Worm (Caenorhabditis elegans): ENCODE results near the gene madd-2.
"Not testable (repeated sequence)": the region's sequence is repeated elsewhere in the genome, so short reads cannot be mapped to it uniquely, and the experiment has no call there.

The madd-2 gene

ce11 chrV:1197064-1197724, 38.1 kb downstream of the madd-2 start:
- peak; percentile 66 for TF ChIP-seq unc-55 (GFP tag; optimal IDR thresholded peaks at IDR 0.05)
- peak; percentile 65 for TF ChIP-seq gmeb-1 (tag; optimal IDR thresholded peaks at IDR 0.05)
- peak in 1 of 2 experiments; percentile 47 for TF ChIP-seq lsy-2 (tag; optimal IDR thresholded peaks at IDR 0.05)
- peak; percentile 8 for TF ChIP-seq sma-9 (GFP tag; optimal IDR thresholded peaks at IDR 0.05)
- not testable (repeated sequence) for TF ChIP-seq sma-9 (tag; optimal IDR thresholded peaks at IDR 0.05)
- TF ChIP-seq lin-13 (GFP tag; optimal IDR thresholded peaks at IDR 0.05), result peak; percentile 49
- TF ChIP-seq crh-2 (tag; optimal IDR thresholded peaks at IDR 0.05), result peak; percentile 22
- TF ChIP-seq C34F6.9 (tag; optimal IDR thresholded peaks at IDR 0.05), result peak; percentile 42
- TF ChIP-seq nhr-129 (tag; optimal IDR thresholded peaks at IDR 0.05), result peak; percentile 38
- peak; percentile 55 for TF ChIP-seq sma-3 (GFP tag; optimal IDR thresholded peaks at IDR 0.05)
- peak; percentile 49 for TF ChIP-seq F13H6.1 (tag; optimal IDR thresholded peaks at IDR 0.05)

ce11 chrV:1195995-1196394, 39.3 kb downstream of the madd-2 start, which contains the start of the genes wrb-1 and Y50D4A.4:
wrb-1 (plus strand) TSS chrV:1196072.
Y50D4A.4 (minus strand) TSS chrV:1196127.
- TF ChIP-seq snpc-4 (tag; optimal IDR thresholded peaks at IDR 0.05) (peak; percentile 24), sem-4 (tag; optimal IDR thresholded peaks at IDR 0.05) (peak; percentile 54), unc-62 (GFP tag; optimal IDR thresholded peaks at IDR 0.05) (no peak), nhr-237 (tag; optimal IDR thresholded peaks at IDR 0.05) (no peak), nhr-21 (tag; optimal IDR thresholded peaks at IDR 0.05) (peak; percentile 55), ceh-82 (tag; optimal IDR thresholded peaks at IDR 0.05) (no peak), C34F6.9 (tag; optimal IDR thresholded peaks at IDR 0.05) (peak; percentile 85), crh-2 (tag; optimal IDR thresholded peaks at IDR 0.05) (peak; percentile 54), F13H6.1 (tag; optimal IDR thresholded peaks at IDR 0.05) (peak; percentile 15), skn-1 (tag; optimal IDR thresholded peaks at IDR 0.05) (peak; percentile 27), sma-3 (GFP tag; optimal IDR thresholded peaks at IDR 0.05) (peak; percentile 75), lin-13 (GFP tag; optimal IDR thresholded peaks at IDR 0.05) (peak; percentile 77), nhr-25 (tag; optimal IDR thresholded peaks at IDR 0.05) (peak; percentile 51), fos-1 (tag; optimal IDR thresholded peaks at IDR 0.05) (peak; percentile 18), unc-55 (GFP tag; optimal IDR thresholded peaks at IDR 0.05) (peak; percentile 85), gmeb-1 (tag; optimal IDR thresholded peaks at IDR 0.05) (peak; percentile 83), lsy-2 (tag; optimal IDR thresholded peaks at IDR 0.05) (peak; percentile 45 to 83), elt-1 (tag; optimal IDR thresholded peaks at IDR 0.05) (no peak), ztf-4 (tag; optimal IDR thresholded peaks at IDR 0.05) (peak; percentile 6)

- TF ChIP-seq elt-3 (tag; optimal IDR thresholded peaks at IDR 0.05), result no peak
- peak; percentile 19 for TF ChIP-seq fos-1 (tag; optimal IDR thresholded peaks at IDR 0.05)
These were observed 56.0 kb downstream of the madd-2 start, which contains the start of gene F25A2.1 for ce11 chrV:1179279-1179678. F25A2.1 (plus strand) TSS chrV:1179579.

- TF ChIP-seq lin-11 (tag; optimal IDR thresholded peaks at IDR 0.05), result no peak
- TF ChIP-seq R02D3.7 (tag; optimal IDR thresholded peaks at IDR 0.05), result no peak
- peak; percentile 92 for TF ChIP-seq fos-1 (tag; optimal IDR thresholded peaks at IDR 0.05)
- no peak for TF ChIP-seq egl-27 (tag; optimal IDR thresholded peaks at IDR 0.05)
- TF ChIP-seq nhr-12 (tag; optimal IDR thresholded peaks at IDR 0.05), result no peak
- no peak for TF ChIP-seq F13H6.1 (tag; optimal IDR thresholded peaks at IDR 0.05)
- peak; percentile 57 for TF ChIP-seq crh-2 (tag; optimal IDR thresholded peaks at IDR 0.05)
- no peak for TF ChIP-seq lsy-2 (tag; optimal IDR thresholded peaks at IDR 0.05)
- no peak for TF ChIP-seq peb-1 (tag; optimal IDR thresholded peaks at IDR 0.05)
- TF ChIP-seq sma-9 (GFP tag; optimal IDR thresholded peaks at IDR 0.05), result peak; percentile 60
- TF ChIP-seq sma-9 (tag; optimal IDR thresholded peaks at IDR 0.05), result no peak
- no peak for TF ChIP-seq ztf-1 (GFP tag; conservative IDR thresholded peaks at IDR 0.05)
- TF ChIP-seq dmd-4 (tag; optimal IDR thresholded peaks at IDR 0.05), result no peak
- TF ChIP-seq unc-39 (tag; optimal IDR thresholded peaks at IDR 0.05), result no peak
- TF ChIP-seq nhr-25 (tag; optimal IDR thresholded peaks at IDR 0.05), result no peak
These were observed 58.9 kb downstream of the madd-2 start, which contains the start of gene T21H3.1 for ce11 chrV:1176277-1176839. T21H3.1 (plus strand) TSS chrV:1176724.

Data from whole organism, L2 larva.